Worm (Caenorhabditis elegans) whole organism, L1 larva: ENCODE data around the gene F17E9.4.

Experiments used
- aly-2 ChIP-seq: fragments of 150-350 bp; optimal IDR thresholded peaks from 2 replicates; lab custom pipeline; 2014; ENCODE audit warnings: missing biosample characterization, missing genetic modification characterization
- hlh-4 ChIP-seq: sonication (generic microtip); optimal IDR thresholded peaks from 2 replicates; lab custom pipeline; 2016; ENCODE audit warnings: mild to moderate bottlenecking, missing genetic modification characterization, missing compliant biosample characterization
- nhr-12 ChIP-seq: sonication (generic microtip); optimal IDR thresholded peaks from 2 replicates; lab custom pipeline; 2017; ENCODE audit warnings: missing biosample characterization, missing genetic modification characterization
- nhr-237 ChIP-seq: fragments of 150-350 bp; optimal IDR thresholded peaks from 2 replicates; lab custom pipeline; 2014; ENCODE audit warnings: missing biosample characterization, missing genetic modification characterization
- nhr-84 ChIP-seq: sonication (generic microtip); optimal IDR thresholded peaks from 2 replicates; lab custom pipeline; 2017; ENCODE audit warnings: missing biosample characterization, missing genetic modification characterization
- skn-1 ChIP-seq: fragments of 150-350 bp; optimal IDR thresholded peaks from 2 replicates; lab custom pipeline; 2014; ENCODE audit warnings: missing biosample characterization, missing genetic modification characterization
- tbx-2 ChIP-seq: sonication (generic microtip); optimal IDR thresholded peaks from 2 replicates; lab custom pipeline; 2016; ENCODE audit warnings: missing genetic modification characterization, missing compliant biosample characterization
- unc-130 ChIP-seq: fragments of 150-350 bp; optimal IDR thresholded peaks from 2 replicates; lab custom pipeline; 2017; ENCODE audit warnings: missing biosample characterization, missing genetic modification characterization, inconsistent platforms
- unc-62 ChIP-seq: fragments of 150-350 bp; optimal IDR thresholded peaks from 2 replicates; lab custom pipeline; 2014; ENCODE audit warnings: missing biosample characterization, missing genetic modification reagents, missing genetic modification characterization
- zag-1 ChIP-seq: fragments of 150-350 bp; optimal IDR thresholded peaks from 2 replicates; lab custom pipeline; 2014; ENCODE audit warnings: missing biosample characterization, missing genetic modification characterization

DNA sequence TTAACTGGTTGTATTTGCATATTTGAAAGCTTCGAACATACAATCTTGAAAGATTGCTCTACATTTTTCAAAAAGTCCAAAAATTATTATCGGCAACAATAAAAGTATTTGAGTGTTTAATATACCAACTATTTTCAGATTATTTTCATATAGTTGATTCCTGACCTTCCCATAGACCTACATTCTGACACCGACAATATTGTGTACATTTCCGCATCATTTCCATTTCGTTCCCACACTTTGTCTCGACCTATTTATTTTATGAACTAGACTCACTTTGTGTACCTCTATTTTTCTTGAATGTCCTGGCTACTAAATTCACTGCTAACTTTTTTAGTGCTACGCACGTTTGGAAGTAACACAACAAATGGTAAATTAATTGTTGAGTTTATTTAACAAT is 5.8 kb upstream of the F17E9.4 start, which contains the start of gene lgc-5:
- TF ChIP-seq unc-130 (tag; lab: Kevin White, UChicago) (no peak), nhr-12 (tag; lab: Kevin White, UChicago) (no peak), aly-2 (tag; lab: Kevin White, UChicago) (no peak), nhr-237 (tag; lab: Kevin White, UChicago) (no peak), skn-1 (tag; lab: Kevin White, UChicago) (no peak), zag-1 (no peak), hlh-4 (tag; lab: Kevin White, UChicago) (no peak), unc-62 (GFP tag; lab: Kevin White, UChicago) (no peak), tbx-2 (tag; lab: Kevin White, UChicago) (no peak), nhr-84 (tag; lab: Kevin White, UChicago) (no peak)
